Fruit fly (Drosophila melanogaster): ENCODE data around the gene Eig71Eb.

Eig71Eb gene

DNA sequence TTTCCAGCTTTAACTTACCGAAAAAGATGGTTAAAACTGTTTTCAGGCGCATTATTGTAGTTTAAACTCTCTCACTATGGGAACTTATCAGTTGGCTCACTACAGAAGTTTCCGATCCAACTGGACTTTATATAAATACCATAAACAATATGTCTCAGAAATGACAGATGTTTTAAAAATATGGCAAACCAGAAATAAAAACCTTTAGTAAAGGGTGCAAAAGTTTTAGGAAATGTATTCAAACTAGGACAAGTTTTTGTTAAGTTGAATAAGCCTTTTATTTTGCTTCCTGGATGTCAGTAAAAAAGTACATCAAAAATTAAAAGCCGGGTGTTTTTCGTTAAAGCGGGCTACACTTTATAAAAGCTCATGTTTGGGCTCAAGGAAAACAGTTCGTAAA is at the start of gene Eig71Eb, which contains the start of gene Eig71Ea:
TSS of gene Eig71Eb (plus strand) at position 376 of the 400 bp plus-strand sequence.
TSS of gene Eig71Ea (minus strand) at position 101 of the 400 bp plus-strand sequence.
- no peak for TF ChIP-seq gfzf (GFP tag; optimal IDR thresholded peaks at IDR 0.05)
- TF ChIP-seq prd (optimal IDR thresholded peaks at IDR 0.05), result no peak
- TF ChIP-seq prd (GFP tag; IDR thresholded peaks at IDR 0.05), result no peak
- no peak for TF ChIP-seq Ada2b (GFP tag; IDR thresholded peaks at IDR 0.05)
- no peak for TF ChIP-seq HLHmδ (GFP tag; optimal IDR thresholded peaks at IDR 0.05)
- TF ChIP-seq MESR4 (GFP tag; optimal IDR thresholded peaks at IDR 0.05), result no peak
- TF ChIP-seq esg (GFP tag; conservative IDR thresholded peaks at IDR 0.05), result no peak
- no peak for TF ChIP-seq grn (GFP tag; optimal IDR thresholded peaks at IDR 0.05)
- no peak for TF ChIP-seq ken (GFP tag; IDR thresholded peaks at IDR 0.05)
- no peak for TF ChIP-seq cwo (GFP tag; optimal IDR thresholded peaks at IDR 0.05)

DNA sequence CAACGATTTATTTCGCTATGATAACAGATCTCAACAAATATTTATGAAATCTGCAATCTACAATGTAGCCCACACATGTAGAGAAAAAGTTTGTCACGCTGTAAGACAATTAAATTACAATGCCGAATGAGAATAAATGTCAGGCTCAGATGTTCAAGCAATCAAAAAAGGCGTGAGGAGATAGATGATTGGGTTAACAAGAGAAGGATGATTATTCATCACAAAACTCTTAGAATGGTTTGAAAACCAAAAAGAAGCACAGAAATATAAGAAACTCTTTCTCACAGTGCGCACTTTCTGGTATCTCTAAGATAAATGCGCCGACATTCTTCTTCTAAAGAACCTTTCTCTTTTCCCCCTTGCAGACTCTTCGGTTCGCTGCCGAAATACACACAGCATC is 49.7 kb upstream of the Eig71Eb start:
- TF ChIP-seq Dref (GFP tag; IDR thresholded peaks at IDR 0.05) (no peak), Spps (tag; optimal IDR thresholded peaks at IDR 0.05) (peak; percentile 11), CG17385 (GFP tag; optimal IDR thresholded peaks at IDR 0.05) (peak; percentile 10), CG10267 (tag; optimal IDR thresholded peaks at IDR 0.05) (no peak), CG11560 (tag; IDR thresholded peaks at IDR 0.05) (no peak), Bdp1 (GFP tag; optimal IDR thresholded peaks at IDR 0.05) (no peak), bsh (GFP tag; optimal IDR thresholded peaks at IDR 0.05) (peak in 1 of 2 experiments; percentile 50), twi (tag; optimal IDR thresholded peaks at IDR 0.05) (no peak), CG6254 (GFP tag; optimal IDR thresholded peaks at IDR 0.05) (no peak), sens (GFP tag) (peak; percentile 87), CG17359 (tag; optimal IDR thresholded peaks at IDR 0.05) (peak; percentile 4), CG4617 (GFP tag; optimal IDR thresholded peaks at IDR 0.05; ENCODE audit: borderline replicate concordance) (no peak), bab2 (GFP tag; optimal IDR thresholded peaks at IDR 0.05) (peak; percentile 14), MESR4 (GFP tag; optimal IDR thresholded peaks at IDR 0.05) (no peak), Atf6 (GFP tag; IDR thresholded peaks at IDR 0.05) (no peak), D (optimal IDR thresholded peaks at IDR 0.05) (no peak), D (GFP tag; optimal IDR thresholded peaks at IDR 0.05) (no peak), MTF-1 (GFP tag; optimal IDR thresholded peaks at IDR 0.05; ENCODE audit: borderline replicate concordance) (no peak), CG13775 (GFP tag; optimal IDR thresholded peaks at IDR 0.05) (peak; percentile 10), phol (tag; optimal IDR thresholded peaks at IDR 0.05) (peak; percentile 8), ERR (GFP tag; optimal IDR thresholded peaks at IDR 0.05) (no peak), Atf3 (GFP tag; optimal IDR thresholded peaks at IDR 0.05) (no peak), Chrac-16 (GFP tag; optimal IDR thresholded peaks at IDR 0.05) (peak; percentile 1), kay (GFP tag; optimal IDR thresholded peaks at IDR 0.05) (peak; percentile 15), ftz-f1 (GFP tag; optimal IDR thresholded peaks at IDR 0.05) (no peak), CG32532 (GFP tag; IDR thresholded peaks at IDR 0.05) (no peak), Dip2 (GFP tag; IDR thresholded peaks at IDR 0.05) (no peak), corto (GFP tag; optimal IDR thresholded peaks at IDR 0.05) (no peak), CG12391 (tag; optimal IDR thresholded peaks at IDR 0.05) (peak; percentile 21), CG34376 (GFP tag; optimal IDR thresholded peaks at IDR 0.05) (no peak), ci (GFP tag; IDR thresholded peaks at IDR 0.05) (0 out of 3 replicates have a peak, but pooled peaks have one; percentile 63), CG10979 (tag; optimal IDR thresholded peaks at IDR 0.05) (peak; percentile 11), crol (GFP tag; IDR thresholded peaks at IDR 0.05) (0 out of 2 replicates have a peak, but pooled peaks have one; percentile 17), CG31441 (GFP tag; IDR thresholded peaks at IDR 0.05) (no peak), row (GFP tag; IDR thresholded peaks at IDR 0.05) (peak; percentile 43; the same call in 2 of the 3 replicates), CG13296 (GFP tag; optimal IDR thresholded peaks at IDR 0.05) (no peak), chm (GFP tag; IDR thresholded peaks at IDR 0.05) (no peak), gt (GFP tag; IDR thresholded peaks at IDR 0.05) (no peak), dm (GFP tag; optimal IDR thresholded peaks at IDR 0.05) (no peak), seq (GFP tag; IDR thresholded peaks at IDR 0.05) (0 out of 2 replicates have a peak, but pooled peaks have one; percentile 14), Ets97D (GFP tag; optimal IDR thresholded peaks at IDR 0.05) (no peak), Usf (GFP tag; optimal IDR thresholded peaks at IDR 0.05) (no peak)

Measured in whole organism, embryonic.